Worm (Caenorhabditis elegans) whole organism, L1 larva: ENCODE data around the gene fkh-3.

Experiments
- ces-1 ChIP-seq: fragments of 150-350 bp; optimal IDR thresholded peaks from 2 replicates; lab custom pipeline; 2014; ENCODE audit warnings: missing biosample characterization, missing genetic modification reagents, missing genetic modification characterization
- fkh-10 ChIP-seq: sonication (generic microtip); optimal IDR thresholded peaks from 2 replicates; lab custom pipeline; 2017; ENCODE audit warnings: missing biosample characterization, missing genetic modification reagents, missing genetic modification characterization
- lin-39 ChIP-seq: fragments of 150-350 bp; optimal IDR thresholded peaks from 2 replicates; lab custom pipeline; 2014; ENCODE audit warnings: missing biosample characterization, missing genetic modification reagents, missing genetic modification characterization
- lsy-2 ChIP-seq, 2 experiments: fragments of 150-350 bp; optimal IDR thresholded peaks; 2 replicates each; lab custom pipeline; 2014; ENCODE audit warnings: missing biosample characterization in 2 of 2, missing genetic modification characterization in 2 of 2
- nhr-20 ChIP-seq: sonication (generic microtip); optimal IDR thresholded peaks from 2 replicates; lab custom pipeline; 2016; ENCODE audit warnings: mild to moderate bottlenecking, missing genetic modification characterization, missing compliant biosample characterization
- nhr-77 ChIP-seq: fragments of 150-350 bp; optimal IDR thresholded peaks from 2 replicates; lab custom pipeline; 2014; ENCODE audit warnings: missing biosample characterization, missing genetic modification characterization
- sox-4 ChIP-seq: sonication (generic microtip); optimal IDR thresholded peaks from 2 replicates; lab custom pipeline; 2016; ENCODE audit warnings: missing genetic modification characterization, missing compliant biosample characterization
- tbx-2 ChIP-seq: sonication (generic microtip); optimal IDR thresholded peaks from 2 replicates; lab custom pipeline; 2016; ENCODE audit warnings: missing genetic modification characterization, missing compliant biosample characterization

ce11 chrX:13451578-13451977, 28.3 kb upstream of the fkh-3 start, which contains the start of gene F02D10.6:
- TF ChIP-seq sox-4 (no peak), fkh-10 (GFP tag; lab: Kevin White, UChicago) (no peak), lin-39 (tag; lab: Kevin White, UChicago) (no peak), ces-1 (GFP tag; lab: Kevin White, UChicago) (no peak), lsy-2 (tag; optimal IDR thresholded peaks at IDR 0.05; lab: Kevin White, UChicago) (no peak), nhr-20 (no peak), nhr-77 (tag; lab: Kevin White, UChicago) (no peak), tbx-2 (tag; lab: Kevin White, UChicago) (no peak)
